Fruit fly (Drosophila melanogaster): Measurements from ENCODE around the gene CG6106.

DNA sequence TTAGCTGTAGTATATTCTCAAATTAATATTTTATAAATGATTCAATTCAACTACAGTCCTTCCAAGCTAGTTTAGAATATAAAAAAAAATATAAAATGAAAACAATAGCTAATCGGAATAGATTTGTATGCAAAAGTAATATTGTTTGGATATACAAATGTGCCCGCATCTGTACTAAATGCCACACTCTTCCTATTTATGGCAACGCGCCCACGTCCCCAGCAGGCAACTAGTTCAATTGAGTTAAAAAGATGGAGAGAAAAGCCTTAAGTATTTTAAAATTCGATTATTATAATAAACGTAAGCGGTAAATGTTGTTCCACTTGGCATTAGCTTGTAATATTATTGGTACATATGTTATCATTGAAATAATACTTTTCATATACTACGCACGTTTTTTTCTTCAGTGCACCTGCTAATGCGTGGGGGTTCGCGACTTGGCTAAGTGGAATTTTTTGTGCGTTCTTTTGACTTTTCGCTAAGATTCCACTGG, 46.9 kb downstream of the CG6106 start:
- TF ChIP-seq CG4496 (GFP tag; IDR thresholded peaks at IDR 0.05), result peak; percentile 60; the same call in 2 of the 3 replicates
- TF ChIP-seq fd96Ca (GFP tag; IDR thresholded peaks at IDR 0.05), result peak; percentile 62
- no peak for TF ChIP-seq EcR (GFP tag; optimal IDR thresholded peaks at IDR 0.05)
- TF ChIP-seq rn (GFP tag; IDR thresholded peaks at IDR 0.05), result no peak
- TF ChIP-seq CG13204 (GFP tag; optimal IDR thresholded peaks at IDR 0.05), result no peak
- no peak for TF ChIP-seq gl (tag; optimal IDR thresholded peaks at IDR 0.05)
- TF ChIP-seq CG15710 (tag; optimal IDR thresholded peaks at IDR 0.05), result no peak
- TF ChIP-seq Snoo (tag; optimal IDR thresholded peaks at IDR 0.05), result no peak
- peak; percentile 28 for TF ChIP-seq Pif1A (GFP tag; optimal IDR thresholded peaks at IDR 0.05)
- peak; percentile 42; the same call in 1 of the 2 replicates for TF ChIP-seq CG12605 (GFP tag; IDR thresholded peaks at IDR 0.05)
- TF ChIP-seq CG8159 (tag; optimal IDR thresholded peaks at IDR 0.05), result peak; percentile 38
- peak; percentile 40; the same call in 1 of the 2 replicates for TF ChIP-seq Ets98B (GFP tag; IDR thresholded peaks at IDR 0.05)

Measured in whole organism, pupa.